Fruit fly (Drosophila melanogaster) whole organism, prepupa: ENCODE results near the gene CG6330.

Experiments
- OdsH ChIP-seq: fragments of 200-800 bp; sonication (Bioruptor generic); optimal IDR thresholded peaks from 3 replicates; lab custom pipeline; 2016; ENCODE audit warnings: missing biosample characterization, missing genetic modification characterization
- Sox102F ChIP-seq: fragments of 200-800 bp; sonication (Bioruptor generic); optimal IDR thresholded peaks from 2 replicates; lab custom pipeline; 2016; ENCODE audit warnings: missing biosample characterization, mild to moderate bottlenecking, missing genetic modification characterization

dm6 chr3R:26935400-26935799 is 22.9 kb downstream of the CG6330 start:
- TF ChIP-seq OdsH (no peak), Sox102F (no peak)
